Fruit fly (Drosophila melanogaster) Kc167 (cell line): Measurements from ENCODE around the gene Idua.

Experiments used
- Myc ChIP-seq: fragments of >200 bp; optimal IDR thresholded peaks from 2 replicates; lab custom pipeline; 2017; ENCODE audit warnings: missing external identifiers
- Sin3A ChIP-seq: fragments of >200 bp; optimal IDR thresholded peaks from 2 replicates; lab custom pipeline; 2018; ENCODE audit warnings: missing external identifiers
- h ChIP-seq: fragments of >200 bp; optimal IDR thresholded peaks from 3 replicates; lab custom pipeline; 2018; ENCODE audit warnings: missing external identifiers
- insv ChIP-seq: fragments of >200 bp; optimal IDR thresholded peaks from 3 replicates; lab custom pipeline; 2018; ENCODE audit warnings: missing external identifiers
- psq ChIP-seq: fragments of >200 bp; optimal IDR thresholded peaks from 2 replicates; lab custom pipeline; 2017; ENCODE audit warnings: missing external identifiers
- ttk ChIP-seq: sonication (Bioruptor generic); optimal IDR thresholded peaks from 2 replicates; lab custom pipeline; 2017; ENCODE audit warnings: missing external identifiers

Gene Idua

DNA sequence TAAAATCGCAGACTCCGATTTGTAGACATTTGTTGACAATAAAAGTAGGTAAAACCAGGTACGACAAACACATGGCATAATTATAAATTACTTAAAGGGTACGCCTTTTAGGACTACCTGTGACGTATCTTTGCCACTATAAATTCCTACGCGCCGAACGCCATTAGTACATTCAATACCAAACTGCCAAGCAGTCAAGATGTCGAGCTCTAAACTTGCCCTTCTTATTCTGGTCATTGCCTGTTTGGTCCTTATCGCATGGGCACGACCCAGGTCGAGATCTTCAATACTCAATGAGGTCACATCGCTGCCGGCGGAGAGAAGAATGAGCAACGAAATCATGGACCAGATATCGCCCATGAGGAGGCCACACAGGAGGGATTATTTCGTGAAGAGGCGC, 42.0 kb downstream of the Idua start, which contains the start of gene CG14915:
Gene CG14915, plus strand, starts transcription at position 166 of the 400 bp plus-strand sequence.
- no peak for TF ChIP-seq Sin3A (lab: Kevin White, UChicago)
- TF ChIP-seq psq (lab: Kevin White, UChicago): no peak
- TF ChIP-seq h: no peak
- no peak for TF ChIP-seq ttk (lab: Kevin White, UChicago)

DNA sequence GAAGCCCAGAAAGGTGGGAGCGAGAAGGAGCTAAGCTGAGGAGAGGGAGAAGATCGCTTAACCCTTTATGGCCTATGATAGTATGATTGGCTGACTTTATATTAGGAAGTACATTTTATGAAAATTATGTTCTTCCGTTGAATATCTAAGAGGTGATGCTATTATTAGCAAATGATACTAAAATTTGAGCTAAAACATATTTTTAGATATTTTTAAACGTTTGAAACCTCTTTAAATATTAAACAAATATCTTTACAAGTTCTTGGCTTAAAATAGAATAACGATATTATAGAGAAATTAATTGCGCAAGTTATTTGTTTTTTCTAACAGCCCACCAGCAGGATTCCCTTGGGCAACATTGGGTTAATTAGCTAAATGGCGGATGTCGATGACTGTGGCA, 43.4 kb downstream of the Idua start:
- TF ChIP-seq h (no peak), Myc (lab: Kevin White, UChicago) (no peak), psq (lab: Kevin White, UChicago) (no peak), ttk (lab: Kevin White, UChicago) (no peak), insv (lab: Kevin White, UChicago) (no peak), Sin3A (lab: Kevin White, UChicago) (no peak)

DNA sequence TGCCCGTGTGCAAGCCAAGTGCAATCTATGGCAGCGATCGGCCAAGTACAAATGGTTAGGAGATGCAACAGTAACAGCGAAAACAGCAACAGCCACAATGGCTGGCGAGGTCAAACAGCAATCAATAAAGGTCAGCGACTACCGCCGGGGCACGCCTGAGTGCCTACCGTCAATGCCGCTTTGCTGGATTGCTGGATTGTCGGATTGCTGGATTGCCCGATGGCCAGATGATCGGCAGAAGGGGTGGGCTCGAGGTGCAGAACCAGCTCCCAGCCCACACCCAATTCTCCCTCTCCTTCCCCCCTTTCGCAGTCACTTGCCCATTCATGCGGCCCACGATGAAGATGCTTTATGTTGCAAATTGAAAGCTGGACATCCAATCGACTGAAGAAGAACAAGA, 44.0 kb downstream of the Idua start:
- no peak for TF ChIP-seq psq (lab: Kevin White, UChicago)
- no peak for TF ChIP-seq ttk (lab: Kevin White, UChicago)
- no peak for TF ChIP-seq Sin3A (lab: Kevin White, UChicago)

DNA sequence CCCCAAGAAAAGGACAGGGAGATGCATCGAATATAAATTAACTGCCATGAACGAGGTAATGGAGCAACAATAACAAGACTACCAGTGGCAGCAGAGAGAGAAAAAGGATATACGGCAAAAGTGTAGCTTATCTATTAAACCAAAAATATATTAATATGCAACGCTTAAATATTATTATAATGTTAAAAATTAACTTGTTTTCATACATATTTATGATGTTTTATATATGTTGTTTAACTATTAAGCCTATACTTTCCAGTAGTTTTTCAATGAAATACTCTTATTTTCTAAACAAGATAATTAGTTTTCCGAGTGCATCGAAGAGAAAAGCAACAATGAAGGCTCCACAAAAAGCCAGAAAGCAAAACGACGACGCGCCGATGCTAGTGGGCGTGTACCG, 44.4 kb downstream of the Idua start:
- no peak for TF ChIP-seq insv (lab: Kevin White, UChicago)
- no peak for TF ChIP-seq ttk (lab: Kevin White, UChicago)
- TF ChIP-seq Myc (lab: Kevin White, UChicago): no peak
- TF ChIP-seq psq (lab: Kevin White, UChicago): no peak
- TF ChIP-seq Sin3A (lab: Kevin White, UChicago): no peak
- TF ChIP-seq h: no peak

DNA sequence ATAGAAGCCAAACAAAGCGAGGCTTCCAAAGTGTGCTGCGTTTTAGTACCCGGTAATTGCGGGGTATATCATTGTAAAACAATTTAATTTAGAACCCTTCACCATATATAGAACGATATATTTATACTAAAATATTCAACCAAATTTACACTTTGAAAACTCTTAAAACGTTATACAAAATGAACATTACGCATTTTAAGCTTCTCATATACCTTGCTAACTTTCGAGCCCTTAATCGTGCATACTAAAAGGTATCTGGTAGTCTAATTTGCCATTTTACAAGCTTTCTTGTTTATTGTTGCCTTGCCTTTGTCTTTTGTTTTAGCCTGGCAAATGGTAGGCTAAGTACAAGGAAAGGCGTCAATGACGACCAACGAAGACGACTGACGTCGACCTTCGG, 44.9 kb downstream of the Idua start:
- TF ChIP-seq h (no peak), insv (lab: Kevin White, UChicago) (no peak), Myc (lab: Kevin White, UChicago) (no peak), ttk (lab: Kevin White, UChicago) (no peak), psq (lab: Kevin White, UChicago) (no peak), Sin3A (lab: Kevin White, UChicago) (no peak)

DNA sequence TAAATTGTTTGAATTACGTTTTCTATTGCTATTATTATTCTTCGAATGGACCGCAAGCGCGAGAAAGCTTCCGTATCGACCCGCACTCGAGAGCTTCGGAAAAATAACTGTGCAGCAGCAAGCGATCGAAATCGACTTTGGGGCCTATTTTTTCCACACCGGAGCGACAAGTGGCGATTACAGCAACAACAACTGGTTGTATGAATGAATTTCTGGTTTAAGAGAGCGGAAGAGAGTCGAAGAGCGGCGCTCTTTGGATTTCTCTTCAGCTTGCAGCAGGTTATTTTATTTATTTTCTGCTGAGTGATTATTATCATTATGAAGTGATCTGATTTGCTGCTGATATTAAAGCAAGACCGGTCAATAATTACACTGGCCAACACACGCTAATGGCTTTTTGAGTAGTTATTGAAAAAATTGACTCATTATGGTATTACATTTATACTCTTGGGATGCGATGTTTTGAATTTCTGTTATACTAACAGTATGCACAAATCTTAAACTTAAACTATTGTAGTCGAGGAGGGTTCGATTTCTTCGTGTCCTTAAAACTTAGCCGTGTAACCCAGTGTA, 45.9 kb downstream of the Idua start, which contains the start of gene Samuel:
Gene Samuel, minus strand, starts transcription at position 112 of the 573 bp plus-strand sequence.
- TF ChIP-seq Myc (lab: Kevin White, UChicago) (no peak), Sin3A (lab: Kevin White, UChicago) (no peak), insv (lab: Kevin White, UChicago) (no peak), h (no peak), ttk (lab: Kevin White, UChicago) (no peak), psq (lab: Kevin White, UChicago) (no peak)

DNA sequence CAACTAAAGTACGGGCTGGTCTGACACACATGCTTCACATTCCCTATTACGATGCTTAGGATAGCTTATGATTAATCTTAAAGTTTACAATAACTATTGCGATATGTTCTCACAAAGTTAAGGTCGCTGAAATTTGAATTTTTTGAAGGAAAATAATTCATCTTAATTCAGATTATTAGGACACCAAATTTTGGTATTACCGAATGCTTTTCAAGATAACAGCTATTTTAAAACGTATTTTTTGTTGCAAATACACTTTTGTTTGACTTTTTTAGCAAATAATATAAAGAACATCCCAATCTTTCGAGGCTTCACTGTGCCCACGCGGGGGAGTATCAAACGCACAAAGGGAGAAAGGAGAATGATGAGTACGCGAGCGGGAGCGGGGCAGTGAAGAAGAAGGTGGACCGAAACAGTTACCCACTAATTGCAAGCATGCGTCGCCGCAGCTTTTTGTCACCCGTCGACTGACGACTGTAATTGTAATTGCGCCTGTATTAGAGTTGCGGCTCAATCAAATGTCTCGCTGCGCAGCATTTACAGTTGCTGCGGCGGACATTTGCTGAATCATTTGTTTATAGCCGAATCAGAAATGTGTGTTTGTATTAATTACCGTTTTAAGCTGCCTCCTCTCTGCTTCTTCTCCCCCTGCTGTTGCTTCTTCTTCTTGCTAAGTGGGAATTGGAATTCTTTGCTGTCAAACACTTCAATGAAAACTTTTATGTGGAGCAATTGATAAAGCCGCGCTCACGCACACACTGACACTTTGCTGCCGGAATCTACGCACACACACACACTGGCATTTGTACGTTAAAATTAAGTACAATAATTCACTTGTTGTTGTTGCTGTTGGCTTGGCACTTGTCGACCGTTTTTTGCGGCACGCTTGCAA, 46.7 kb downstream of the Idua start:
- no peak for TF ChIP-seq insv (lab: Kevin White, UChicago)
- TF ChIP-seq h: no peak
- TF ChIP-seq ttk (lab: Kevin White, UChicago): no peak

DNA sequence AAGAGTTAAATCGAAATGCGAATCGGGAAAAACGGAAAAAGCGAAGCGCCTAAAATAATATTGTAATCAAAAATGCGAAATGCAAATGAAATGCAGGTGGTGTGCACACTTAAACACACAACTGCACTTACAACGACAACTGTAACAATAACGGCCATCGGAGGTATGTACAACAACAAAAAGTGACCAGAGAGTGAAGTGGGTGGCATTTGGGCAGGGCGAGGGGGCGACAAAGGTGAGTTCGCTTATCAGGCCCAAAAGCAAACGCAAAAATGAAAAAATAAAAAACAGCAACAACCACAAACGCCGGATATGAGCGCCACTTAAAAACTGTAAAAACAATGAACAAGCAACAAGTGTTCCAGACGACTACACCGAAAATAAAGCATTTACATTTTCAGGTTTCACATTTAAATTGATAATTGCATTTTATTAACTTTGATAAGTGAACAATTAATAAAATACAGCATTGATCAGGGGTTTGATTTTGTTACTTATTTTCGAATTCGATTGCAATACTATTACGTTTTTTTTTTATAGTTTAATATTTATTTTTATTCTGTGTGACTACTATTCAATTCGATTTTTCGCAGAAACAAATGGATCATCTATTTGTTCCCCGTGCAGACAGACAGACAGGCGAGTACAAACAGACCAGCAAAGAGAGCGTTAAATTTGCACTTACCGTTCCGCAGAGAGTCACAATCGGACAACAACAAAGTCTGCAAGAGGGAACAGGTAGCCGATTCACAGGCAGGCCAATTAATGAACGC, 47.6 kb downstream of the Idua start:
- TF ChIP-seq ttk (lab: Kevin White, UChicago): no peak
- no peak for TF ChIP-seq insv (lab: Kevin White, UChicago)
- TF ChIP-seq Myc (lab: Kevin White, UChicago): no peak
- TF ChIP-seq Sin3A (lab: Kevin White, UChicago): no peak
- TF ChIP-seq h: no peak

DNA sequence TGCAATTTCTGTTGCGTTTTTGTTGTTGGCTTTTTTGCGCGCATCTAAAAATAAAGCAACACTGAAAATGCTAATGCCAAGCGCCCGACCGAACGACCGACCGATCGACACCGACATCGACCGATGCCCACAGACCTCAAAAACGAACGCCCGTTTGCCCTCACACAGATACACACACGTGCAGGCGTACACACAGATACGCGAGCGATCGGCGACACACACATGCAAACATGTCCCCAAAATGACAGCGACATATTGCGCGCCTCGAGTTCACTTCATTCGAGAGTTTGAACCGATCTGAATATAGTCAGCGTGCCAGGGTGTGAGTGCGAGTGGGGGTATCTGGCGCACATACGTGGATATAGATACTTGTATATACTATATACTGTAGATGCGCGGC, 51.7 kb downstream of the Idua start:
- TF ChIP-seq h (no peak), Myc (lab: Kevin White, UChicago) (no peak), insv (lab: Kevin White, UChicago) (no peak), psq (lab: Kevin White, UChicago) (no peak), Sin3A (lab: Kevin White, UChicago) (no peak), ttk (lab: Kevin White, UChicago) (no peak)
